Worm (Caenorhabditis elegans): ENCODE results near the gene egl-10.

- TF ChIP-seq tbx-37 (GFP tag; conservative IDR thresholded peaks at IDR 0.05) (no peak), ceh-36 (tag; optimal IDR thresholded peaks at IDR 0.05) (no peak), B0310.2 (tag; optimal IDR thresholded peaks at IDR 0.05) (no peak), hmbx-1 (tag; optimal IDR thresholded peaks at IDR 0.05) (no peak), ama-1 (optimal IDR thresholded peaks at IDR 0.05) (no peak), ceh-13 (GFP tag; optimal IDR thresholded peaks at IDR 0.05) (no peak), pes-1 (GFP tag; IDR thresholded peaks at IDR 0.05) (no peak)
These were observed 54.3 kb downstream of the egl-10 start, which contains the start of gene cdr-4 for ce11 chrV:12408525-12408924.

All from whole organism, early embryonic.